Fruit fly (Drosophila melanogaster) Kc167 (cell line): ENCODE measurements around the gene SmydA-3.

ENCODE experiments used
- Myc ChIP-seq: fragments of >200 bp; optimal IDR thresholded peaks from 2 replicates; lab custom pipeline; 2017; ENCODE audit warnings: missing external identifiers
- Sin3A ChIP-seq: fragments of >200 bp; optimal IDR thresholded peaks from 2 replicates; lab custom pipeline; 2018; ENCODE audit warnings: missing external identifiers
- h ChIP-seq: fragments of >200 bp; optimal IDR thresholded peaks from 3 replicates; lab custom pipeline; 2018; ENCODE audit warnings: missing external identifiers
- insv ChIP-seq: fragments of >200 bp; optimal IDR thresholded peaks from 3 replicates; lab custom pipeline; 2018; ENCODE audit warnings: missing external identifiers
- psq ChIP-seq: fragments of >200 bp; optimal IDR thresholded peaks from 2 replicates; lab custom pipeline; 2017; ENCODE audit warnings: missing external identifiers
- ttk ChIP-seq: sonication (Bioruptor generic); optimal IDR thresholded peaks from 2 replicates; lab custom pipeline; 2017; ENCODE audit warnings: missing external identifiers

Gene SmydA-3

dm6 chr2L:10846944-10847343 is 3.0 kb upstream of the SmydA-3 start, which contains the start of gene Porin2:
Gene Porin2 (minus strand): TSS chr2L:10847044.
- TF ChIP-seq Sin3A (lab: Kevin White, UChicago): no peak
- TF ChIP-seq insv: no peak
- TF ChIP-seq h: no peak
- TF ChIP-seq Myc (lab: Kevin White, UChicago): no peak
- no peak for TF ChIP-seq ttk (lab: Kevin White, UChicago)
- TF ChIP-seq psq: no peak

- TF ChIP-seq Sin3A (lab: Kevin White, UChicago): no peak
- no peak for TF ChIP-seq insv
- no peak for TF ChIP-seq psq
- TF ChIP-seq h: no peak
- no peak for TF ChIP-seq Myc (lab: Kevin White, UChicago)
- TF ChIP-seq ttk (lab: Kevin White, UChicago): no peak
Observed at dm6 chr2L:10850320-10850990, 514 bp downstream of the SmydA-3 start, which contains the start of gene porin. Gene porin (minus strand): TSS chr2L:10850848.

- TF ChIP-seq insv: no peak
- TF ChIP-seq psq: no peak
- TF ChIP-seq Myc (lab: Kevin White, UChicago): no peak
- TF ChIP-seq ttk (lab: Kevin White, UChicago): no peak
- TF ChIP-seq Sin3A (lab: Kevin White, UChicago): no peak
- TF ChIP-seq h: no peak
Observed at dm6 chr2L:10851336-10851862, 1.5 kb downstream of the SmydA-3 start.

dm6 chr2L:10856328-10856942 is 6.5 kb downstream of the SmydA-3 start, which contains the start of gene Dnz1:
Gene Dnz1 (minus strand): TSS chr2L:10856644.
- TF ChIP-seq insv (no peak), ttk (lab: Kevin White, UChicago) (no peak), h (no peak), Myc (lab: Kevin White, UChicago) (no peak), Sin3A (lab: Kevin White, UChicago) (no peak), psq (no peak)

dm6 chr2L:10858064-10859047 is 8.4 kb downstream of the SmydA-3 start, which contains the start of the genes aurB and Stam:
Gene aurB (minus strand): TSS chr2L:10858094.
Gene Stam (plus strand): TSS chr2L:10858536.
- no peak for TF ChIP-seq Myc (lab: Kevin White, UChicago)
- TF ChIP-seq h: no peak
- TF ChIP-seq Sin3A (lab: Kevin White, UChicago): no peak
- no peak for TF ChIP-seq ttk (lab: Kevin White, UChicago)
- no peak for TF ChIP-seq insv
- TF ChIP-seq psq: no peak

- TF ChIP-seq h: no peak
- no peak for TF ChIP-seq Myc (lab: Kevin White, UChicago)
- no peak for TF ChIP-seq insv
- TF ChIP-seq ttk (lab: Kevin White, UChicago): no peak
- no peak for TF ChIP-seq psq
- TF ChIP-seq Sin3A (lab: Kevin White, UChicago): no peak
Observed at dm6 chr2L:10869867-10870266, 19.9 kb downstream of the SmydA-3 start, which contains the start of gene CG12517. Gene CG12517 (plus strand): TSS chr2L:10870167.

dm6 chr2L:10888827-10889226 is 38.9 kb downstream of the SmydA-3 start, which contains the start of gene CG14071:
Gene CG14071 (minus strand): TSS chr2L:10888927.
- TF ChIP-seq Sin3A (lab: Kevin White, UChicago) (no peak), psq (no peak), h (no peak), Myc (lab: Kevin White, UChicago) (no peak), ttk (lab: Kevin White, UChicago) (no peak), insv (no peak)

dm6 chr2L:10901685-10902084 is 51.7 kb downstream of the SmydA-3 start, which contains the start of gene CG14070:
Gene CG14070 (minus strand): TSS chr2L:10901785.
- TF ChIP-seq Myc (lab: Kevin White, UChicago) (no peak), h (no peak), psq (no peak), ttk (lab: Kevin White, UChicago) (no peak), insv (no peak), Sin3A (lab: Kevin White, UChicago) (no peak)
